Worm (Caenorhabditis elegans): ENCODE measurements around the gene F55C10.5.

DNA sequence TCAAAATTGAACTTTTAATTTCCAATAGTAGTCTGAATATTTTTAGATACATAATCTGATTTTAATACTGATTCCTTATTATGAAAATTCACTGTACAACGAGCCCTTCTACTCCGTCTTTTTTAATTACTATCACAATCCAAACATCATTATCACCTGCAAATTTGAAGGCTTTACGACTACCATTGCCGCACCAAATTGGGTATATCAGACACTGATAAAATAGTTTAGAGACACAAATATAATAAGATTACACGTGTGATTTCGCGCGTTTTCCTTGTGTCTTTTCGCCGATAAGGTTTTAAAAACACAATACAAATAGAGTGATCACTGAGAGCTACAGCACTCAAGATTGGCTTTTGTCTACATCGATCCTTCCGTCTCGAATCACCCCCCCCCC, 20.2 kb downstream of the F55C10.5 start:
- TF ChIP-seq med-1 (GFP tag; optimal IDR thresholded peaks at IDR 0.05; ENCODE audit: insufficient read depth) (no peak), ztf-29 (GFP tag; IDR thresholded peaks at IDR 0.05) (no peak), flt-1 (GFP tag; IDR thresholded peaks at IDR 0.05) (no peak)
